Fruit fly (Drosophila melanogaster) whole organism, wandering third instar larva: ENCODE results near the gene CG44838.

Experiments used
- Abd-B ChIP-seq: fragments of >200 bp; optimal IDR thresholded peaks from 2 replicates; lab custom pipeline; 2017; ENCODE audit warnings: missing biosample characterization, missing genetic modification characterization
- CG32264 ChIP-seq: fragments of 200-800 bp; sonication (Bioruptor generic); optimal IDR thresholded peaks from 2 replicates; lab custom pipeline; 2016; ENCODE audit warnings: missing biosample characterization, missing genetic modification characterization
- CG9705 ChIP-seq: fragments of 200-800 bp; sonication (Bioruptor generic); optimal IDR thresholded peaks from 2 replicates; lab custom pipeline; 2018; ENCODE audit warnings: missing biosample characterization, mild to moderate bottlenecking, missing genetic modification characterization
- CrebA ChIP-seq: fragments of 200-800 bp; sonication (Bioruptor generic); optimal IDR thresholded peaks from 2 replicates; lab custom pipeline; 2016; ENCODE audit warnings: missing biosample characterization, mild to moderate bottlenecking, missing genetic modification characterization, borderline replicate concordance
- Dfd ChIP-seq: fragments of >200 bp; optimal IDR thresholded peaks from 2 replicates; lab custom pipeline; 2017; ENCODE audit warnings: missing biosample characterization, missing genetic modification characterization
- Dif ChIP-seq: fragments of 200-275, 200-300 bp; sonication (Bioruptor generic); optimal IDR thresholded peaks from 2 replicates; lab custom pipeline; 2018; ENCODE audit warnings: missing biosample characterization, missing genetic modification characterization; ENCODE audit not compliant: partially characterized antibody
- GATAd ChIP-seq: sonication (Bioruptor generic); optimal IDR thresholded peaks from 2 replicates; lab custom pipeline; 2016; ENCODE audit warnings: missing biosample characterization, missing genetic modification characterization
- HLH106 ChIP-seq: fragments of 200-800 bp; optimal IDR thresholded peaks from 3 replicates; lab custom pipeline; 2019; ENCODE audit warnings: missing biosample characterization, mild to moderate bottlenecking, missing genetic modification characterization, moderate library complexity
- Hnf4 ChIP-seq: fragments of 200-800 bp; sonication (Bioruptor generic); optimal IDR thresholded peaks from 2 replicates; lab custom pipeline; 2016; ENCODE audit warnings: missing biosample characterization, mild to moderate bottlenecking, missing genetic modification characterization
- Hr78 ChIP-seq: fragments of >200 bp; optimal IDR thresholded peaks from 2 replicates; lab custom pipeline; 2017; ENCODE audit warnings: missing biosample characterization, missing genetic modification characterization
- Hr83 ChIP-seq: fragments of 200-300 bp; sonication (Bioruptor generic); optimal IDR thresholded peaks from 2 replicates; lab custom pipeline; 2016; ENCODE audit warnings: missing biosample characterization, mild to moderate bottlenecking, missing genetic modification characterization, moderate library complexity; ENCODE audit not compliant: poor library complexity, severe bottlenecking
- Jra ChIP-seq: sonication (Bioruptor generic); optimal IDR thresholded peaks from 2 replicates; lab custom pipeline; 2016; ENCODE audit warnings: missing biosample characterization, missing genetic modification characterization
- Mio ChIP-seq: sonication (Bioruptor generic); optimal IDR thresholded peaks from 2 replicates; lab custom pipeline; 2016; ENCODE audit warnings: missing biosample characterization, missing genetic modification characterization
- Myc ChIP-seq: fragments of >200 bp; optimal IDR thresholded peaks from 2 replicates; lab custom pipeline; 2017
- N ChIP-seq: fragments of >200 bp; optimal IDR thresholded peaks from 2 replicates; lab custom pipeline; 2018; ENCODE audit warnings: missing biosample characterization, missing external identifiers, missing genetic modification characterization
- OdsH ChIP-seq: fragments of 200-800 bp; sonication (Bioruptor generic); optimal IDR thresholded peaks from 2 replicates; lab custom pipeline; 2016; ENCODE audit warnings: missing biosample characterization, mild to moderate bottlenecking, missing genetic modification characterization
- Rel ChIP-seq, 2 experiments: fragments of 200-800 bp; sonication (Bioruptor generic) in 1 of 2; optimal IDR thresholded peaks; 2 replicates in 1 of 2; 3 replicates in 1 of 2; lab custom pipeline; 2016 to 2019; ENCODE audit warnings: mild to moderate bottlenecking in 2 of 2, missing biosample characterization in 2 of 2, missing genetic modification characterization in 2 of 2, moderate library complexity in 1 of 2
- Sp1 ChIP-seq: fragments of 200-800 bp; sonication (Bioruptor generic); optimal IDR thresholded peaks from 3 replicates; lab custom pipeline; 2019; ENCODE audit warnings: missing biosample characterization, mild to moderate bottlenecking, missing genetic modification characterization, moderate library complexity
- Vsx2 ChIP-seq: fragments of 200-300, 225-300 bp; sonication (Bioruptor generic); optimal IDR thresholded peaks from 2 replicates; lab custom pipeline; 2018; ENCODE audit warnings: missing biosample characterization, missing genetic modification characterization; ENCODE audit not compliant: partially characterized antibody
- br ChIP-seq: fragments of 200-800 bp; sonication (Bioruptor generic); optimal IDR thresholded peaks from 2 replicates; lab custom pipeline; 2016; ENCODE audit warnings: missing biosample characterization, missing genetic modification characterization
- brk ChIP-seq: fragments of 200-800 bp; sonication (Bioruptor generic); optimal IDR thresholded peaks from 2 replicates; lab custom pipeline; 2016; ENCODE audit warnings: missing biosample characterization, mild to moderate bottlenecking, missing genetic modification characterization
- dl ChIP-seq, 2 experiments: fragments of 175-275, 200-275 bp in 1 of 2; fragments of 200-275 bp in 1 of 2; sonication (Bioruptor generic); optimal IDR thresholded peaks; lab custom pipeline; 2018; ENCODE audit warnings: mild to moderate bottlenecking in 2 of 2, missing biosample characterization in 2 of 2, missing genetic modification characterization in 2 of 2, moderate library complexity in 2 of 2; ENCODE audit not compliant: partially characterized antibody in 2 of 2, insufficient read depth in 1 of 2
- dmrt93B ChIP-seq: fragments of 200-800 bp; sonication (Bioruptor generic); optimal IDR thresholded peaks from 2 replicates; lab custom pipeline; 2018; ENCODE audit warnings: missing biosample characterization, mild to moderate bottlenecking, missing genetic modification characterization
- dsf ChIP-seq: sonication (Bioruptor generic); optimal IDR thresholded peaks from 2 replicates; lab custom pipeline; 2016; ENCODE audit warnings: missing biosample characterization, missing genetic modification characterization, borderline replicate concordance
- ey ChIP-seq: fragments of 200-800 bp; sonication (Bioruptor generic); optimal IDR thresholded peaks from 2 replicates; lab custom pipeline; 2016; ENCODE audit warnings: missing biosample characterization, missing genetic modification characterization
- foxo ChIP-seq, 2 experiments: fragments of 200-800 bp; sonication (Bioruptor generic); optimal IDR thresholded peaks; 2 replicates in 1 of 2; 3 replicates in 1 of 2; lab custom pipeline; 2016 to 2017; ENCODE audit warnings: missing biosample characterization in 2 of 2, missing genetic modification characterization in 2 of 2
- fru ChIP-seq: fragments of 200-800 bp; sonication (Bioruptor generic); optimal IDR thresholded peaks from 3 replicates; lab custom pipeline; 2016; ENCODE audit warnings: missing biosample characterization, mild to moderate bottlenecking, missing genetic modification characterization
- h ChIP-seq: fragments of 200-800 bp; sonication (Bioruptor generic); optimal IDR thresholded peaks from 3 replicates; lab custom pipeline; 2016; ENCODE audit warnings: missing biosample characterization, mild to moderate bottlenecking, missing genetic modification characterization
- jim ChIP-seq: fragments of 175-275, 200-325 bp; sonication (Bioruptor generic); optimal IDR thresholded peaks from 2 replicates; lab custom pipeline; 2016; ENCODE audit warnings: missing biosample characterization, mild to moderate bottlenecking, missing genetic modification characterization
- lola ChIP-seq: fragments of >200 bp; optimal IDR thresholded peaks from 2 replicates; lab custom pipeline; 2017; ENCODE audit warnings: missing biosample characterization, missing genetic modification characterization
- pan ChIP-seq: fragments of >200 bp; optimal IDR thresholded peaks from 2 replicates; lab custom pipeline; 2017
- psq ChIP-seq: fragments of 200-800 bp; sonication (Bioruptor generic); optimal IDR thresholded peaks from 3 replicates; lab custom pipeline; 2017; ENCODE audit warnings: missing biosample characterization, mild to moderate bottlenecking, missing genetic modification characterization, moderate library complexity
- rgr ChIP-seq: fragments of 200-800 bp; sonication (Bioruptor generic); optimal IDR thresholded peaks from 3 replicates; lab custom pipeline; 2016; ENCODE audit warnings: missing biosample characterization, mild to moderate bottlenecking, missing genetic modification characterization
- sage ChIP-seq: fragments of 200-800 bp; sonication (Bioruptor generic); optimal IDR thresholded peaks from 2 replicates; lab custom pipeline; 2016; ENCODE audit warnings: missing biosample characterization, mild to moderate bottlenecking, missing genetic modification characterization
- sv ChIP-seq: fragments of 200-800 bp; sonication (Bioruptor generic); optimal IDR thresholded peaks from 3 replicates; lab custom pipeline; 2016; ENCODE audit warnings: missing biosample characterization, missing genetic modification characterization
- tai ChIP-seq: sonication (Bioruptor generic); optimal IDR thresholded peaks from 2 replicates; lab custom pipeline; 2016; ENCODE audit warnings: missing biosample characterization, missing genetic modification characterization
- usp ChIP-seq: fragments of >200 bp; optimal IDR thresholded peaks from 2 replicates; lab custom pipeline; 2017; ENCODE audit warnings: missing biosample characterization, missing genetic modification characterization
- woc ChIP-seq: sonication (Bioruptor generic); optimal IDR thresholded peaks from 2 replicates; lab custom pipeline; 2016; ENCODE audit warnings: missing biosample characterization, mild to moderate bottlenecking, missing genetic modification characterization

CG44838 gene

DNA sequence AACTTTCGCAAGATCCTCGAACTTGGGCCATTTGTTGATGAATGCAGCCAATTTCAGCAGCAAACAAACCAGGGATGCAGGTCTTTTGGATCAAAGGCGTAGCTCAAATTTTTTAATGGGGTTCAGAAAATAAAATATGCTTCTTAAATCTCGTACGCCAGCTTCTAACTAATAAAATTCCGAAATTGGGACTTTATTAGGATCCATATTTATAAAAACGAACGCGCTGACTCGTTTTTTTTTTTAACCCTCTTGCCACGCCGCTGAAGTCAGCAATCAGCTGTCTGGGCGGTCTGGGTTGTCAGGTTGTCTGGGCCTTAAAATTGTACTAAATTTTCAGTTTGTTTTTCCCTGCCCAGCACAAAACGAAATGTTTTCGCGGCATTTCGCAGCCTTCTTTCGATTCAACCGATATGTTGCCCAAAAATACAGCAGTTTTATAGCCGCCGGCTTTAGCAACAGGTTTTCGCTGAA lies 3.2 kb upstream of the CG44838 start, which contains the start of gene CG3437 (continued):
- TF ChIP-seq br (peak; percentile 99), Mio (peak; percentile 97), Jra (peak; percentile 98), tai (no peak), Abd-B (no peak), CrebA (no peak), HLH106 (tag; lab: Kevin White, UChicago) (peak; percentile 99), Hr83 (GFP tag; lab: Kevin White, UChicago) (peak; percentile 99), foxo (GFP tag; optimal IDR thresholded peaks at IDR 0.05; lab: Kevin White, UChicago) (peak; percentile 99 to 100), brk (peak; percentile 98), CG32264 (GFP tag; lab: Kevin White, UChicago) (peak; percentile 99), rgr (GFP tag; lab: Kevin White, UChicago) (peak; percentile 100)

DNA sequence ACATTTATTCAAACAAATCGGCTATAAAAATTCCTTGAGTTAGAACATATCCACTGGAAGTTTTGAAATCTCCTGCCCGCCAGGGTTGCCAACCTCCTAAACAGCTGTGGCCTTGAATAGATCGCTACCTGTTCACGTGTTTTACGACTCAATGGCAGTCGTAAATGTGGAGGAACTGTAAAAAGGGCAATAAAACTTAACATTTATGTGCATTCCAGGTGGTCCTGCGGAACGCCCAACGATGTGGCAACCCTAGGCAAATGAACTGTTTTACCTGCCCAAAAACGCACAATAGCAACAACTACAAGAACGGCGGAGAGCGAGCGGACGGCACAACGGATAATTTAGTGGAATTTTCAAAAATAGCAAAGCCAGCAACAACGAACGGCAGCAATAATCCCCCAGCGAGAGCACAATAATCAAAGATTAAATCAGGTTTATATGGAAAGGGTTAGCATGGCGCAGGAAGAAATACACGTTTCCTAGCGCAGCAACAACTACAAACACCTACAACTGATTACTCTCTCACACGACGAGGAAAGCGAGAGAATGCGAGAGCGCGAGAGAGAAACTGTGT lies 908 bp downstream of the CG44838 start:
- TF ChIP-seq Hnf4 (no peak), Dif (GFP tag; lab: Kevin White, UChicago) (peak; percentile 32)
- TF ChIP-seq, all 38 proteins: peak for 1

DNA sequence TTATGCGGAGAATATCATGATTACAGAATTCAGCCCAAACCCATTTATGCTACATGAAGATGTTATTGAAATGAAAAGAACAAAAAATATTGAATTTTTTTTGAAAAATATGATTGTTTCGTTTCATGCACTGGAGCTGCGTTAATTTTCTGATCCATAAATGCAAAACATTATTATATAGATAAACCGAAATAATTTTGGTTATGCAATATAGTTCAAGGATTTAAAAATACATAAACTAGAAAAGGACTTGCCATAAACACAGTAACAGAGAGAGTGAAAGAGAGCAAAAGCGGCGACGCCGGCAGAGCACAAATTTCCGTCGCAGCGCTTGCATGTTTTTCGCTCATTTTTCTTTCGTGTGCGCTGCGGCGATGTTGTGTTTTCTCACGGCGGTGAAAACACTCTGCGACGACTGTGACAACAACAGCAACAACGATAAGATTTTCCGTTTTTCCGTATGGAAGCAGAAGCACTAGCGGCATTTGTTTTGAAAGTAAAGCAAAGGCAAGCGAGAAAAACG lies 1.5 kb downstream of the CG44838 start:
- TF ChIP-seq dmrt93B (peak; percentile 79), br (peak; percentile 83), Hr78 (GFP tag; lab: Kevin White, UChicago) (no peak), psq (peak; percentile 61), HLH106 (tag; lab: Kevin White, UChicago) (peak; percentile 88), sage (peak; percentile 82), Myc (no peak), dsf (peak; percentile 26), foxo (GFP tag; optimal IDR thresholded peaks at IDR 0.05; lab: Kevin White, UChicago) (peak; percentile 0 to 86), usp (GFP tag; lab: Kevin White, UChicago) (no peak), rgr (GFP tag; lab: Kevin White, UChicago) (peak; percentile 73), CG9705 (GFP tag; lab: Kevin White, UChicago) (peak; percentile 81), OdsH (GFP tag; lab: Kevin White, UChicago) (peak; percentile 78), Dif (GFP tag; lab: Kevin White, UChicago) (no peak), Hr83 (GFP tag; lab: Kevin White, UChicago) (no peak), brk (peak; percentile 84), lola (GFP tag; lab: Kevin White, UChicago) (no peak), jim (GFP tag; lab: Kevin White, UChicago) (no peak), Mio (no peak), CrebA (no peak), CG32264 (GFP tag; lab: Kevin White, UChicago) (peak; percentile 50), woc (peak; percentile 89), h (GFP tag; lab: Kevin White, UChicago) (peak; percentile 89), Rel (GFP tag; optimal IDR thresholded peaks at IDR 0.05; lab: Kevin White, UChicago) (no peak), Rel (tag; optimal IDR thresholded peaks at IDR 0.05; lab: Kevin White, UChicago) (peak; percentile 61), GATAd (GFP tag; lab: Kevin White, UChicago) (no peak), fru (GFP tag; lab: Kevin White, UChicago) (peak; percentile 89), Dfd (GFP tag; lab: Kevin White, UChicago) (no peak), dl (GFP tag; optimal IDR thresholded peaks at IDR 0.05; lab: Kevin White, UChicago; ENCODE audit: insufficient read depth in 1 of 2, partially characterized antibody in 2 of 2) (no peak), ey (GFP tag; lab: Kevin White, UChicago) (peak; percentile 76), Abd-B (no peak), pan (no peak), Hnf4 (peak; percentile 62), Sp1 (GFP tag; lab: Kevin White, UChicago) (peak; percentile 94), sv (GFP tag; lab: Kevin White, UChicago) (peak; percentile 70), tai (peak; percentile 61), Jra (peak; percentile 24), N (no peak), Vsx2 (no peak)
